Worm (Caenorhabditis elegans): ENCODE data around the gene Y37E11B.6.

Y37E11B.6 gene

DNA sequence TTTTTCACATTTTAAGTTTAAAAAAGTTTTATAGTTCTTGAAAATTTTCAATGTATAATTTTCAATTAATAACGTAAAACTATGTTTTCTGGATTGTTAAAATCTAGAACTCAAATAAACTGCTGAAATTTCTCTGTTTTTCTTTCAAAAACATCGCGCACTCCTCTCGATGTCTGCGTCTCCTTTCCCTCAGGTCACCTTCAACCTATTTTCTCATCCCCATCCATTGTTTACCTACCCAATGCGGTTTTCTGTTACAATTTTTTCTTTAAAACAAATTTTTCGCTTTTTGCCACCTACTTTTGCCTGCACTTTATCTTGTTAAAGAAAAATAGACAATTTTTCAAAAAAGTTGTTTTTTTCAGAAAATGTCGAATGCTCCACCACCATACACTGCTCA lies 34.1 kb upstream of the Y37E11B.6 start, which contains the start of gene ZC416.2:
TSS of gene ZC416.2 (plus strand) at position 366 of the 400 bp plus-strand sequence.
- TF ChIP-seq klf-2 (GFP tag; conservative IDR thresholded peaks at IDR 0.05) = no peak
- no peak for TF ChIP-seq ref-1 (GFP tag; conservative IDR thresholded peaks at IDR 0.05)
- no peak for TF ChIP-seq cog-1 (tag; optimal IDR thresholded peaks at IDR 0.05)
- no peak for TF ChIP-seq flt-1 (GFP tag; IDR thresholded peaks at IDR 0.05)
- TF ChIP-seq ztf-29 (GFP tag; IDR thresholded peaks at IDR 0.05) = no peak
- TF ChIP-seq T22C8.4 (GFP tag; IDR thresholded peaks at IDR 0.05) = no peak
- TF ChIP-seq med-1 (GFP tag; optimal IDR thresholded peaks at IDR 0.05; ENCODE audit: insufficient read depth) = no peak

DNA sequence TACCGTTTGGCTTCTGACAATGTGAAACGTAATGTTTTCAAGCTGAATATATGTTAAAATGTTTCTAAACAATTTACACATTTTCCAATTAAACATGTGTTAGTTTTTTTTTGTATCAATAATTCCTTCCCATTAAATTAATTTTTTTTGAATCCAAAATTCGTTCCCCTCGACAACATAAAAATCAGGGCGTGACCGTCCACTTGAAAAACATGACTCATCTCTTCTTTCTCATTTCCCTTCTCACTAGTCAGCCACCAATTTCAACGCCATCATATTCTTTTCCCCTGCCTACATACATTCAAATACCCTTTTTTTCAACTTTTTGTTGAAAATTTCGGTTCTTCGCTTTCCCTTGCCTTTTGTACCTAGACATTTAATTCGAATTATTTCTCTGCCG lies 33.4 kb upstream of the Y37E11B.6 start:
- TF ChIP-seq T22C8.4 (GFP tag; IDR thresholded peaks at IDR 0.05) (no peak), tab-1 (GFP tag; IDR thresholded peaks at IDR 0.05) (no peak), flt-1 (GFP tag; IDR thresholded peaks at IDR 0.05) (no peak)

DNA sequence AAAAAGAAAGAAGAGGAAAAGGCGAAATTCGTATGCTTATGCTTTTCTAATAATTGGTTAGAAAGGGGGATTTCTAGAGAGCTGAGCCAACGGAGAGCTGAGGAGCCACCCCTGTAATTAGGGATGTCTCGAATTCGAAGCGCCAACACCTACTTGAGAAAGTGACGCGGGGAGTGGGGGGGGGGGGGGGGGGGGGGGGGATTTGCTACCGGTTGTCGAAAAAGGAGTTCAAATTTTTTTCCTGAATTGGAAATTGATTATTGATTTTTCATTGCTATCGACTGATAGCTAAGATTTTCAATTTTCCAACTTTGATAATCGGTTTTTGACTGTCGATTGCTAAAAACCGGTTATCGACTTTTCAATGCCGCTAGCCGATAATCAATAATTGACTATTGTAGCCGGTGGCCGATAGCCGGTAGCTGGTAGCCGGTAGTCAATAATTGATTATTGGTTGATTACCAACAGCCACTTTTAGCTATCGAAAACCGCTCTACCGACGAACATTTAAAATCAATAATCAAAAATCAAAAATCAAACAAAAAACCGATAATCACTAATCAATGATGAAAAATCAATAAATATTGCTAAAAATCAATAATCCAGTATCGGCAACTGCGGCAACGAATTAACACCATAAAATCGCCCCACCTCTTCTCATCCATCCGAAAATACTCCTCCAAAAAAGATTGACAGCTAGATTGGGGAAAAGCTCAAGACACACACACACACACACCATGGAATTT lies 30.0 kb upstream of the Y37E11B.6 start:
- TF ChIP-seq T22C8.4 (GFP tag; IDR thresholded peaks at IDR 0.05) (peak; percentile 46; the same call in 1 of the 2 replicates), ztf-29 (GFP tag; IDR thresholded peaks at IDR 0.05) (no peak)

DNA sequence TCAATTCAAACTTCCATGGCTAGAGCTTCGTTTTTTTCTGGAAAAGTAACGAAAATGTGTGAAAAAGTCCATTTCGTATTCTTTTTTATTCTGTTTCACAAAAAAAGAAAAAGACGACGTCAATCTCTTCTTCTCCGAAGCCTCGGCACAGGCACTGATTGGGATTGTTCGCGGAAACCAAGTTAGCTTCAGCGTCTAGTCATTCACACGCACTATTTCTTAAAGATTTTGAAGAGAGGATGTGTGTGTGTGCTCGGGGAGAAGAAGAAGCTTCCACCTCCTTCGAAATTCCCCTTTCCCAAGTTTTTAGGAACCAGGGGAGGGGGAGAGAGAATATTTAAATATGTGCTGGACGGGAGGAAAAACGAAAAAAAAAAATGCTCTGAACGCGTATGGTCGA lies 27.3 kb upstream of the Y37E11B.6 start:
- no peak for TF ChIP-seq ztf-29 (GFP tag; IDR thresholded peaks at IDR 0.05)
- TF ChIP-seq klf-2 (GFP tag; conservative IDR thresholded peaks at IDR 0.05) = no peak
- TF ChIP-seq T22C8.4 (GFP tag; IDR thresholded peaks at IDR 0.05) = no peak
- TF ChIP-seq med-1 (GFP tag; optimal IDR thresholded peaks at IDR 0.05; ENCODE audit: insufficient read depth) = no peak
- TF ChIP-seq flt-1 (GFP tag; IDR thresholded peaks at IDR 0.05) = no peak
- TF ChIP-seq ref-1 (GFP tag; conservative IDR thresholded peaks at IDR 0.05) = no peak
- no peak for TF ChIP-seq ztf-23 (GFP tag; IDR thresholded peaks at IDR 0.05)
- TF ChIP-seq cog-1 (tag; optimal IDR thresholded peaks at IDR 0.05) = no peak

DNA sequence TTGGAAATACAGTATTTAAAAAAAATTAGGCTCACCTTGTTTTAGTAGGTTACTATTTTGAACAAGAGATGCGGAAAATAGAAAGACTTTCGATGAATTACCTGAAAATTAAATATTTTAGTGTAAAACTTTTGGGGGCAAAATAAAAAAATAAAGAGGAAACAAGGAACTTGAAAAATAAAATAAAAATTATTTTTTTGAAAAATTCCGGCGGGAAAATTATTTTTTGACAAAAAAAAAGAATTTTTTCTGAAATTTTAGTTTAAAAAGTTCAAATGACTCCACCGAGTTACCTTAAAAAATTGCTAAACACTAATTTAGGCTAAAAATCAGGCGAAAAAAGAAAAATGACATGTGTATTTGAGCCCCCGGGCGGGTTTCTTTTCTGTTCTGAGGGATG lies 25.5 kb upstream of the Y37E11B.6 start, which contains the start of the genes cha-1 and unc-17:
TSS of gene cha-1 (minus strand) at position 101 of the 400 bp plus-strand sequence.
TSS of gene unc-17 (minus strand) at position 103 of the 400 bp plus-strand sequence.
- TF ChIP-seq ref-1 (GFP tag; conservative IDR thresholded peaks at IDR 0.05) (no peak), klf-2 (GFP tag; conservative IDR thresholded peaks at IDR 0.05) (no peak), tab-1 (GFP tag; IDR thresholded peaks at IDR 0.05) (no peak), med-1 (GFP tag; optimal IDR thresholded peaks at IDR 0.05; ENCODE audit: insufficient read depth) (no peak), cog-1 (tag; optimal IDR thresholded peaks at IDR 0.05) (no peak), ztf-23 (GFP tag; IDR thresholded peaks at IDR 0.05) (no peak), T22C8.4 (GFP tag; IDR thresholded peaks at IDR 0.05) (no peak), ztf-29 (GFP tag; IDR thresholded peaks at IDR 0.05) (no peak), flt-1 (GFP tag; IDR thresholded peaks at IDR 0.05) (no peak)

DNA sequence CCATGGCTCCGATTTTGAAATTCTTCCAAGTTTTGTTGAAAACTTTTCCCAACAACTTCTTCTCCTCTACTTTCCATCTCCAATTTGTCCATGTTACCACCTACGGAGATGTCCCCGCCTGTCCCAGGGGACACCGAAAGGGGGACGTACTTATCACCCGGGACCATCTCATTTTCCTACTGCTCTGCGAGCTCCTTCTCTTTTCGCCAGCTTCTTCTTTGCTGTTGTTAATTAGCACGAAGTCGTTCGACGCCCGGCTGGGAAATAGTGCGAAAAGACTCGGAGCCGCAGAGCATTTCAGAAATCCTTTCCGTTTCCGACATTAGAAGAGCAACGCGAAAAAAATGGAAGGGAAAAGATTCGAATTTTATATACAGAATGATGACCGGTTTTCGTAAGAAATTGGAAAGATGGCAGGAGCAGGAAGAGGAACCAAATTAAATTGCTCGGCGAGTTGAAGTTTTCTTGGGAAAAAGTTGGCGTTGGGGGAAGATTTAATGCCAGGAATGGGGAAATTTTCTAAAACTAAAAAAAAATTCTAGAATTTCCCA lies 22.8 kb upstream of the Y37E11B.6 start:
- no peak for TF ChIP-seq ztf-29 (GFP tag; IDR thresholded peaks at IDR 0.05)
- TF ChIP-seq cog-1 (tag; optimal IDR thresholded peaks at IDR 0.05) = no peak
- TF ChIP-seq ref-1 (GFP tag; conservative IDR thresholded peaks at IDR 0.05) = no peak
- no peak for TF ChIP-seq ztf-23 (GFP tag; IDR thresholded peaks at IDR 0.05)
- TF ChIP-seq flt-1 (GFP tag; IDR thresholded peaks at IDR 0.05) = no peak

DNA sequence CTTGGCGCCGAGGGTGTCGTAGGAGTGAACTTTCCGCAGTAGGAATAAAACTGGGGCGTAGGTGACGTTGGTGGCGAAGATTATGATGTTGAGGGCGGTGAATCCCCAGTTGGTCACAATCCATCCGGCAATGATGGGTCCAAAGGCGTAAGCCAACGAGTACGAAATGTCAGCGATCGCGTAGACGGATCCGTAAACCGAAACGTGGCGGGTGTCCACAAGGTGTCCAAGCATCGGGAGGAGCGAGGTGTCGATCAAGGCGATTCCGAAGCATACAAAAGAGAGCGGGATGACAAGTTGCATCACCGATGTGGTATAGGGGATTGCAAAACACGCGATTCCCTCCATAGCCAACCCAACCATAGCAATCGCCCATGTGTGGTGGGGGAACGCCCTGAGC lies 19.6 kb upstream of the Y37E11B.6 start:
- TF ChIP-seq tab-1 (GFP tag; IDR thresholded peaks at IDR 0.05) (no peak), ztf-23 (GFP tag; IDR thresholded peaks at IDR 0.05) (no peak), klf-2 (GFP tag; conservative IDR thresholded peaks at IDR 0.05) (no peak), T22C8.4 (GFP tag; IDR thresholded peaks at IDR 0.05) (no peak), cog-1 (tag; optimal IDR thresholded peaks at IDR 0.05) (no peak), ref-1 (GFP tag; conservative IDR thresholded peaks at IDR 0.05) (no peak)

DNA sequence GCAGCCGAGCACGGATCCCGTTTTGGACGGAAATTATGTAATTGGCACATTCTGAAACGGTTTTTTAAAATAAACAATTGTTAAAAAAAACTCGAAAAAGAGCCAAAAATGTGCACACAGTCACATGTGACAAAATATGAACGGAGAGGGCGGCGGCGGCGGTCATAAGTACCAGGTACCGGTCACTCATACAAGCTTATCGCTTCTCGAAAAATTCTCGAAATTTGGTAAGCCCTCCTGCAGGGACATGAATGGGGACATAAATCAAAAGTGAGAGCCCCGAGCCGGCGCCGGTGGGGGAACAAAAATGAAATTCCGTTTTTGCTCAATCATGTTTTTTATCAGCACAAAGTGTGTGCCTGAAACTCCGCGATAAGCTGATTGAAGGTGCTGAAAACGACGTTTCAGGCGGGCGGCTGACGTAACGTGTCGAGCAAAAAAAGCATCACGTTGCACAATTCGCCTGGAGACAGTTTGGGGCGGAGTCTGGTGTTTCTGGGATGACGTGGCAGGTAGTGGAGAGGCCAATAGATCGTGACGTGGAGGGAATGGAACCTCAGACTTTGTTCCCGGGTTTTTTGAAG lies 14.0 kb upstream of the Y37E11B.6 start, which contains the start of gene ltah-1.2:
TSS of gene ltah-1.2 (minus strand) at position 51 of the 584 bp plus-strand sequence.
- no peak for TF ChIP-seq ztf-29 (GFP tag; IDR thresholded peaks at IDR 0.05)
- TF ChIP-seq cog-1 (tag; optimal IDR thresholded peaks at IDR 0.05) = no peak
- TF ChIP-seq klf-2 (GFP tag; conservative IDR thresholded peaks at IDR 0.05) = no peak
- TF ChIP-seq tab-1 (GFP tag; IDR thresholded peaks at IDR 0.05) = no peak
- no peak for TF ChIP-seq ztf-23 (GFP tag; IDR thresholded peaks at IDR 0.05)
- no peak for TF ChIP-seq T22C8.4 (GFP tag; IDR thresholded peaks at IDR 0.05)
- TF ChIP-seq med-1 (GFP tag; optimal IDR thresholded peaks at IDR 0.05; ENCODE audit: insufficient read depth) = no peak
- no peak for TF ChIP-seq flt-1 (GFP tag; IDR thresholded peaks at IDR 0.05)
- no peak for TF ChIP-seq ref-1 (GFP tag; conservative IDR thresholded peaks at IDR 0.05)

DNA sequence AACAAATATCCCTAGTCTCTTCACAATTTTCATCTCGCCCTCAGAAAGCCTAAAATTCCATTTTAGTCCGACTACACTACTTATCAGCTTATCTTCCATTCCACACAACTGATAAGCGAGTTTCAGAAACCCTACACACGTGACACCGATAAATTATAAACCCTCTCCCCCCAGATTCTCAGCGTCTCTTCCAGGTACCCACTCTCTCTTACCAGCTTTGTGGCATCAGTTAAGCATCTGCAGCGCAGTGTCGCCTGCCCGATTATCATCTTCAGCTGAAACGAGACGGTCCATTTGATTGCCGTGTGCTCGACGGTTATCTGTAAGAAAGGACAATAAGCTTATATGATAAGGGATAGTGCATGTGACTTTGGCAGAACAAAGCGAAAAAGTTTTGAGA lies 12.7 kb upstream of the Y37E11B.6 start:
- TF ChIP-seq cog-1 (tag; optimal IDR thresholded peaks at IDR 0.05) = no peak
- TF ChIP-seq ztf-29 (GFP tag; IDR thresholded peaks at IDR 0.05) = no peak
- no peak for TF ChIP-seq T22C8.4 (GFP tag; IDR thresholded peaks at IDR 0.05)
- TF ChIP-seq tab-1 (GFP tag; IDR thresholded peaks at IDR 0.05) = no peak
- no peak for TF ChIP-seq flt-1 (GFP tag; IDR thresholded peaks at IDR 0.05)
- no peak for TF ChIP-seq ztf-23 (GFP tag; IDR thresholded peaks at IDR 0.05)
- TF ChIP-seq ref-1 (GFP tag; conservative IDR thresholded peaks at IDR 0.05) = no peak
- no peak for TF ChIP-seq klf-2 (GFP tag; conservative IDR thresholded peaks at IDR 0.05)
- TF ChIP-seq med-1 (GFP tag; optimal IDR thresholded peaks at IDR 0.05; ENCODE audit: insufficient read depth) = no peak

DNA sequence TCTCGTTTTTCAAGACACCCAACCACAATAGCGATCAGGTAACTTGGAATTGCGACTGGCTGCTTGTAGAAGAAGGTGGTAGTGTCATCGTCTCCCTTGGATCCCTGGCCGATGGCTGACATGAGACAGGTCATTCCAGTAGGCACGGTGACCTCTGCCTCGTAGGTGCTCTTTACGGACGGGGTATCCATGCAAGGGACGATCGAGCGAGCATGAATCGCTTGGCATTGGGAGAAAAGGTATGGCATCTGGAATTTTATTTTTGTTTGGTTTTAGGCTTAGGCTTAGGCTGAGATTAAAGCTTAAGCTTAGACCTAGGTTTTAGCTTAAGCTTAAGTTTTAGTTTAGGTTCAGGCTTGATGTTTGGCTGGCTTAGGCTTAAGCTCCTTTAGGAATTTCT lies 11.9 kb upstream of the Y37E11B.6 start:
- TF ChIP-seq ztf-23 (GFP tag; IDR thresholded peaks at IDR 0.05) (no peak), ztf-29 (GFP tag; IDR thresholded peaks at IDR 0.05) (no peak), med-1 (GFP tag; optimal IDR thresholded peaks at IDR 0.05; ENCODE audit: insufficient read depth) (no peak), flt-1 (GFP tag; IDR thresholded peaks at IDR 0.05) (no peak), ref-1 (GFP tag; conservative IDR thresholded peaks at IDR 0.05) (no peak), T22C8.4 (GFP tag; IDR thresholded peaks at IDR 0.05) (no peak), cog-1 (tag; optimal IDR thresholded peaks at IDR 0.05) (no peak), tab-1 (GFP tag; IDR thresholded peaks at IDR 0.05) (no peak), klf-2 (GFP tag; conservative IDR thresholded peaks at IDR 0.05) (no peak)

Measured in whole organism, midembryonic.